Worm (Caenorhabditis elegans) whole organism, L3 larva: ENCODE measurements around the gene F47G3.3.

Experiments used
- egl-27 ChIP-seq: sonication (generic microtip); optimal IDR thresholded peaks from 4 replicates; lab custom pipeline; 2017; ENCODE audit warnings: missing biosample characterization, missing genetic modification reagents, missing genetic modification characterization
- hmg-11 ChIP-seq: sonication (generic microtip); optimal IDR thresholded peaks from 2 replicates; lab custom pipeline; 2016; ENCODE audit warnings: missing genetic modification characterization, missing compliant biosample characterization
- lin-39 ChIP-seq: fragments of 150-350 bp; optimal IDR thresholded peaks from 2 replicates; lab custom pipeline; 2018; ENCODE audit warnings: missing biosample characterization, missing genetic modification reagents, missing genetic modification characterization

DNA sequence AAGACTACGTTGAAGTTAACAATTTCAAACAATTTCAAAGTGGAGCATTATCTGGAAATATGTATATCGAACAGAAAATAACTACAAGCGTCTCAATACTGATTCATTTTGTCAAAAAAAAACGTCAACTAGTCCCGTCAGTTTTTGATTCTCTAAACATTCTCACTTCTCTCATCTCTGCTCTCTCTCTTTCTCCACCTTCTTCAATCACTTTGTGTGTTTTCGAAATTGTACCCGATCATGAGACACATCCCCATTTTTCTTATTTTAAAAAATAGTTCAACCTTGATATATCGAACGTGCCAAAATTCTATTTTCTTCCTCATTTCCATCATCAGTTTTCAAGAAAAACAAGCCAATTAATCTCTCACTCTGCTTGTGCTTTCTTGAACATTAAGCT lies 5.0 kb downstream of the F47G3.3 start:
- TF ChIP-seq egl-27 (tag; lab: Kevin White, UChicago) (no peak), hmg-11 (tag; lab: Kevin White, UChicago) (no peak), lin-39 (tag; lab: Kevin White, UChicago) (no peak)
